Fruit fly (Drosophila melanogaster) whole organism, embryonic: Measurements from ENCODE around the gene CG17752.

Experiments
- Ada2b ChIP-seq: fragments of 200-800 bp; sonication (Bioruptor generic); IDR thresholded peaks from 2 replicates; pipeline ENCODE4 v1.3.6; 2022; ENCODE audit warnings: missing biosample characterization, missing genetic modification characterization
- B-H2 ChIP-seq: fragments of 200-800 bp; sonication (Bioruptor generic); optimal IDR thresholded peaks from 2 replicates; lab custom pipeline; 2018; ENCODE audit warnings: missing biosample characterization, mild to moderate bottlenecking, missing genetic modification characterization
- BtbVII ChIP-seq: fragments of 200-800 bp; sonication (Bioruptor generic); optimal IDR thresholded peaks from 3 replicates; lab custom pipeline; 2017; ENCODE audit warnings: missing biosample characterization, mild to moderate bottlenecking, missing genetic modification characterization
- CG1024 ChIP-seq: fragments of 200-800 bp; sonication (Bioruptor generic); IDR thresholded peaks from 2 replicates; pipeline ENCODE4 v1.3.6; 2022; ENCODE audit warnings: missing biosample characterization, missing genetic modification characterization
- CG1233 ChIP-seq: fragments of 200-800 bp; sonication (Bioruptor generic); optimal IDR thresholded peaks from 4 replicates; lab custom pipeline; 2018; ENCODE audit warnings: missing biosample characterization, mild to moderate bottlenecking, missing genetic modification characterization
- CG12942 ChIP-seq: fragments of 200-800 bp; sonication (Bioruptor generic); optimal IDR thresholded peaks from 3 replicates; lab custom pipeline; 2016; ENCODE audit warnings: missing biosample characterization, missing genetic modification characterization
- CG13296 ChIP-seq: fragments of 200-800 bp; sonication (Bioruptor generic); optimal IDR thresholded peaks from 3 replicates; lab custom pipeline; 2018; ENCODE audit warnings: missing biosample characterization, mild to moderate bottlenecking, missing genetic modification characterization
- CG17359 ChIP-seq: fragments of 200-800 bp; sonication (Bioruptor generic); optimal IDR thresholded peaks from 3 replicates; lab custom pipeline; 2018; ENCODE audit warnings: missing biosample characterization, mild to moderate bottlenecking, missing genetic modification characterization, moderate library complexity
- CG17612 ChIP-seq: fragments of 200-800 bp; sonication (Bioruptor generic); IDR thresholded peaks from 2 replicates; pipeline ENCODE4 v1.3.6; 2022; ENCODE audit warnings: missing biosample characterization, missing genetic modification characterization
- CG4424 ChIP-seq: fragments of 200-800 bp; sonication (Bioruptor generic); optimal IDR thresholded peaks from 3 replicates; lab custom pipeline; 2016; ENCODE audit warnings: missing biosample characterization, missing genetic modification characterization
- CG6272 ChIP-seq: fragments of 200-800 bp; sonication (Bioruptor generic); IDR thresholded peaks from 2 replicates; pipeline ENCODE4 v1.3.6; 2022; ENCODE audit warnings: missing biosample characterization, missing genetic modification characterization
- CG8290 ChIP-seq, 3 experiments: fragments of 200-800 bp; sonication (Bioruptor generic); optimal IDR thresholded peaks; 2 replicates each; lab custom pipeline; 2016 to 2019; ENCODE audit warnings: missing biosample characterization in 3 of 3, missing genetic modification characterization in 3 of 3, mild to moderate bottlenecking in 2 of 3, moderate library complexity in 1 of 3
- CG9727 ChIP-seq: fragments of 200-800 bp; sonication (Bioruptor generic); optimal IDR thresholded peaks from 3 replicates; lab custom pipeline; 2017; ENCODE audit warnings: missing biosample characterization, mild to moderate bottlenecking, missing genetic modification characterization
- CTCF ChIP-seq: fragments of 200-800 bp; sonication (Bioruptor generic); optimal IDR thresholded peaks from 2 replicates; lab custom pipeline; 2017; ENCODE audit warnings: missing biosample characterization, mild to moderate bottlenecking, missing genetic modification characterization, moderate library complexity
- D ChIP-seq, 2 experiments: fragments of 200-800 bp in 1 of 2; fragments of >200 bp in 1 of 2; sonication (Bioruptor generic) in 1 of 2; optimal IDR thresholded peaks; 2 replicates in 1 of 2; 3 replicates in 1 of 2; lab custom pipeline; 2017; ENCODE audit warnings: mild to moderate bottlenecking in 1 of 2, missing biosample characterization in 1 of 2, missing genetic modification characterization in 1 of 2, missing genetic modification reagents in 1 of 2
- Ets65A ChIP-seq: fragments of 200-800 bp; sonication (Bioruptor generic); peaks from one replicate; lab custom pipeline; 2016; ENCODE audit warnings: missing biosample characterization, missing genetic modification characterization
- Fer3 ChIP-seq: fragments of 200-800 bp; sonication (Bioruptor generic); optimal IDR thresholded peaks from 2 replicates; lab custom pipeline; 2018; ENCODE audit warnings: missing biosample characterization, mild to moderate bottlenecking, missing genetic modification characterization, moderate library complexity
- GATAe ChIP-seq: fragments of 200-800 bp; sonication (Bioruptor generic); conservative IDR thresholded peaks from 2 replicates; pipeline ENCODE4 v1.3.6; 2022; ENCODE audit warnings: missing biosample characterization, missing genetic modification characterization
- Hr78 ChIP-seq, 2 experiments: fragments of 200-800 bp in 1 of 2; fragments of >200 bp in 1 of 2; sonication (Bioruptor generic) in 1 of 2; optimal IDR thresholded peaks; 2 replicates each; lab custom pipeline; 2017 to 2019; ENCODE audit warnings: missing biosample characterization in 2 of 2, missing genetic modification characterization in 2 of 2, mild to moderate bottlenecking in 1 of 2, moderate library complexity in 1 of 2
- Optix ChIP-seq: fragments of 200-800 bp; sonication (Bioruptor generic); IDR thresholded peaks from 3 replicates; pipeline ENCODE4 v1.3.6; 2022; ENCODE audit warnings: missing biosample characterization, missing genetic modification characterization
- Sry-β ChIP-seq: fragments of 200-800 bp; sonication (Bioruptor generic); optimal IDR thresholded peaks from 2 replicates; lab custom pipeline; 2018; ENCODE audit warnings: missing biosample characterization, mild to moderate bottlenecking, missing genetic modification characterization, moderate library complexity
- Stat92E ChIP-seq, 3 experiments: fragments of >200 bp in 2 of 3; fragments of 200-800 bp in 1 of 3; sonication (Bioruptor generic) in 1 of 3; optimal IDR thresholded peaks; 2 replicates each; lab custom pipeline; 2017 to 2019; ENCODE audit warnings: missing biosample characterization in 3 of 3, missing genetic modification characterization in 3 of 3, mild to moderate bottlenecking in 1 of 3, moderate library complexity in 1 of 3
- Taf1 ChIP-seq: fragments of 200-800 bp; sonication (Bioruptor generic); IDR thresholded peaks from 2 replicates; pipeline ENCODE4 v1.3.6; 2022; ENCODE audit warnings: missing biosample characterization, missing genetic modification characterization
- abd-A ChIP-seq: fragments of 200-800 bp; sonication (Bioruptor generic); optimal IDR thresholded peaks from 3 replicates; lab custom pipeline; 2019; ENCODE audit warnings: missing biosample characterization, mild to moderate bottlenecking, missing genetic modification characterization, moderate library complexity
- ase ChIP-seq: fragments of 200-800 bp; sonication (Bioruptor generic); IDR thresholded peaks from 3 replicates; pipeline ENCODE4 v1.3.6; 2022; ENCODE audit warnings: missing biosample characterization, missing genetic modification characterization
- ash1 ChIP-seq: fragments of 200-800 bp; sonication (Bioruptor generic); optimal IDR thresholded peaks from 2 replicates; lab custom pipeline; 2018; ENCODE audit warnings: missing biosample characterization, mild to moderate bottlenecking, missing genetic modification characterization
- chif ChIP-seq, 2 experiments: fragments of 200-800 bp; sonication (Bioruptor generic); optimal IDR thresholded peaks; 3 replicates each; lab custom pipeline; 2016; ENCODE audit warnings: missing biosample characterization in 2 of 2, missing genetic modification characterization in 2 of 2
- dati ChIP-seq: fragments of 200-800 bp; sonication (Bioruptor generic); IDR thresholded peaks from 2 replicates; pipeline ENCODE4 v1.3.6; 2022; ENCODE audit warnings: missing biosample characterization, missing genetic modification characterization
- fu2 ChIP-seq: fragments of 200-800 bp; sonication (Bioruptor generic); optimal IDR thresholded peaks from 2 replicates; lab custom pipeline; 2016; ENCODE audit warnings: missing biosample characterization, missing genetic modification characterization
- grn ChIP-seq: fragments of 200-800 bp; sonication (Bioruptor generic); optimal IDR thresholded peaks from 3 replicates; lab custom pipeline; 2017; ENCODE audit warnings: missing biosample characterization, missing genetic modification characterization
- h ChIP-seq: fragments of >200 bp; optimal IDR thresholded peaks from 2 replicates; lab custom pipeline; 2017
- hkb ChIP-seq, 2 experiments: fragments of 200-800 bp in 1 of 2; fragments of >200 bp in 1 of 2; sonication (Bioruptor generic) in 1 of 2; IDR thresholded peaks in 1 of 2; optimal IDR thresholded peaks in 1 of 2; 2 replicates each; pipeline versions ENCODE4 v1.3.6 to Lab custom; 2017 to 2022; ENCODE audit warnings: missing biosample characterization in 1 of 2, missing genetic modification characterization in 1 of 2
- ken ChIP-seq: fragments of 200-800 bp; sonication (Bioruptor generic); IDR thresholded peaks from 3 replicates; pipeline ENCODE4 v1.3.6; 2022; ENCODE audit warnings: missing biosample characterization, missing genetic modification characterization
- klu ChIP-seq: fragments of 200-800 bp; sonication (Bioruptor generic); IDR thresholded peaks from 2 replicates; pipeline ENCODE4 v1.3.6; 2022; ENCODE audit warnings: missing biosample characterization, missing genetic modification characterization
- mld ChIP-seq: fragments of 200-800 bp; sonication (Bioruptor generic); IDR thresholded peaks from 3 replicates; pipeline ENCODE4 v1.3.6; 2022; ENCODE audit warnings: missing biosample characterization, missing genetic modification characterization; ENCODE audit not compliant: partially characterized antibody
- nerfin-1 ChIP-seq: fragments of 200-800 bp; sonication (Bioruptor generic); optimal IDR thresholded peaks from 3 replicates; lab custom pipeline; 2019; ENCODE audit warnings: missing biosample characterization, mild to moderate bottlenecking, missing genetic modification characterization, moderate library complexity
- pb ChIP-seq: fragments of 200-800 bp; sonication (Bioruptor generic); optimal IDR thresholded peaks from 3 replicates; lab custom pipeline; 2016; ENCODE audit warnings: missing biosample characterization, missing genetic modification characterization
- pfk ChIP-seq: fragments of 200-800 bp; sonication (Bioruptor generic); optimal IDR thresholded peaks from 2 replicates; lab custom pipeline; 2018; ENCODE audit warnings: missing biosample characterization, mild to moderate bottlenecking, missing genetic modification characterization, moderate library complexity
- pita ChIP-seq: fragments of 200-800 bp; sonication (Bioruptor generic); optimal IDR thresholded peaks from 2 replicates; lab custom pipeline; 2017; ENCODE audit warnings: missing biosample characterization, mild to moderate bottlenecking, missing genetic modification characterization
- prd ChIP-seq, 3 experiments: fragments of >200 bp in 2 of 3; fragments of 200-800 bp in 1 of 3; sonication (Bioruptor generic) in 1 of 3; optimal IDR thresholded peaks in 2 of 3; IDR thresholded peaks in 1 of 3; 2 replicates in 2 of 3; 3 replicates in 1 of 3; pipeline versions ENCODE4 v1.3.6 to Lab custom; 2017 to 2022; ENCODE audit warnings: missing biosample characterization in 1 of 3, missing genetic modification characterization in 1 of 3
- psq ChIP-seq: fragments of 200-800 bp; sonication (Bioruptor generic); optimal IDR thresholded peaks from 2 replicates; lab custom pipeline; 2017; ENCODE audit warnings: missing biosample characterization, missing genetic modification characterization
- schlank ChIP-seq: fragments of 200-800 bp; sonication (Bioruptor generic); optimal IDR thresholded peaks from 2 replicates; lab custom pipeline; 2018; ENCODE audit warnings: missing biosample characterization, mild to moderate bottlenecking, missing genetic modification characterization
- scrt ChIP-seq: fragments of 200-800 bp; sonication (Bioruptor generic); optimal IDR thresholded peaks from 2 replicates; lab custom pipeline; 2018; ENCODE audit warnings: missing biosample characterization, mild to moderate bottlenecking, missing genetic modification characterization, moderate library complexity
- sd ChIP-seq: fragments of 200-800 bp; sonication (Bioruptor generic); optimal IDR thresholded peaks from 3 replicates; lab custom pipeline; 2018; ENCODE audit warnings: missing biosample characterization, mild to moderate bottlenecking, missing genetic modification characterization, moderate library complexity
- slp2 ChIP-seq: fragments of 200-800 bp; sonication (Bioruptor generic); optimal IDR thresholded peaks from 2 replicates; lab custom pipeline; 2016; ENCODE audit warnings: missing biosample characterization, missing genetic modification characterization
- sob ChIP-seq: fragments of 200-800 bp; sonication (Bioruptor generic); IDR thresholded peaks from 2 replicates; pipeline ENCODE4 v1.3.6; 2022; ENCODE audit warnings: missing biosample characterization, missing genetic modification characterization
- tgo ChIP-seq: fragments of 200-800 bp; sonication (Bioruptor generic); IDR thresholded peaks from 3 replicates; pipeline ENCODE4 v1.3.6; 2022; ENCODE audit warnings: missing biosample characterization, missing genetic modification characterization
- tna ChIP-seq: fragments of 200-800 bp; sonication (Bioruptor generic); IDR thresholded peaks from 2 replicates; pipeline ENCODE4 v1.3.6; 2022; ENCODE audit warnings: missing biosample characterization, missing genetic modification characterization; ENCODE audit not compliant: partially characterized antibody
- tup ChIP-seq: fragments of 200-800 bp; sonication (Bioruptor generic); optimal IDR thresholded peaks from 2 replicates; lab custom pipeline; 2016; ENCODE audit warnings: missing biosample characterization, mild to moderate bottlenecking, missing genetic modification characterization, moderate library complexity
- vnd ChIP-seq: fragments of 200-800 bp; sonication (Bioruptor generic); IDR thresholded peaks from 3 replicates; pipeline ENCODE4 v1.3.6; 2022; ENCODE audit warnings: missing biosample characterization, missing genetic modification characterization; ENCODE audit not compliant: partially characterized antibody

CG17752 gene

DNA sequence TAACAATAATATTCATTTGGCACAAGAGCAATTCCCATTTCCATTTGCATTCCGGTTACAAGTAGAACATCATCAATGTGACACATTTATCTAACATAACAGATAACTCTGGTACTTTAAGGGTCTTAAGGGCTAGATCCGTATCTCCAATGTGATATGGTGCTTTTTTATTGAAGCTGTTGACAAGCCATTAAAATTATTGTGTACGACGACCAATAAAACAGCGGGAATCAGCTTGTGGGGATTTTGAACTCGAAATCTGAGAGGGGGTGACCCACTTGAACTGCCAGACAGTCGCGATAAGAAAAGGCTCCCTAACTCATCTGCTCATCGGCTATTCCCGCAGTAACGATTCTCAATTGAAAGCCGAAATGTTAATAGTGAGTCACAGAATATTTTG lies 38.8 kb upstream of the CG17752 start (continued):
- no peak for TF ChIP-seq slp2 (GFP tag; lab: Kevin White, UChicago)
- no peak for TF ChIP-seq nerfin-1
- TF ChIP-seq CG17612 (GFP tag; lab: Robert Waterston, UW): no peak
- TF ChIP-seq scrt (GFP tag; lab: Kevin White, UChicago): no peak
- TF ChIP-seq mld (GFP tag; lab: Robert Waterston, UW): no peak
- no peak for TF ChIP-seq ase (GFP tag; lab: Robert Waterston, UW)
- no peak for TF ChIP-seq Taf1 (GFP tag; lab: Robert Waterston, UW)
- TF ChIP-seq vnd: no peak
- no peak for TF ChIP-seq tna (GFP tag; lab: Robert Waterston, UW)
- no peak for TF ChIP-seq ash1
- no peak for TF ChIP-seq Stat92E (GFP tag; optimal IDR thresholded peaks at IDR 0.05; lab: Kevin White, UChicago)
- no peak for TF ChIP-seq Ets65A (GFP tag; lab: Kevin White, UChicago)
- TF ChIP-seq BtbVII (GFP tag; lab: Kevin White, UChicago): peak; percentile 18
- peak; percentile 46 for TF ChIP-seq CG13296 (GFP tag; lab: Kevin White, UChicago)
- TF ChIP-seq h (lab: Kevin White, UChicago): no peak
- no peak for TF ChIP-seq CTCF (GFP tag; lab: Kevin White, UChicago)
- TF ChIP-seq pita (GFP tag; lab: Kevin White, UChicago): no peak
- TF ChIP-seq dati (GFP tag; lab: Robert Waterston, UW): no peak
- TF ChIP-seq CG12942: no peak
- peak; percentile 47 for TF ChIP-seq sd (tag; lab: Kevin White, UChicago)
- TF ChIP-seq B-H2 (GFP tag; lab: Kevin White, UChicago): peak; percentile 18
- TF ChIP-seq schlank: no peak
- no peak for TF ChIP-seq prd (optimal IDR thresholded peaks at IDR 0.05; lab: Kevin White, UChicago)
- no peak for TF ChIP-seq prd (GFP tag; IDR thresholded peaks at IDR 0.05; lab: Robert Waterston, UW)
- TF ChIP-seq CG9727 (GFP tag; lab: Kevin White, UChicago): no peak
- no peak for TF ChIP-seq CG17359 (tag; lab: Kevin White, UChicago)
- TF ChIP-seq CG8290 (GFP tag; optimal IDR thresholded peaks at IDR 0.05; lab: Kevin White, UChicago): no peak
- peak in 1 of 2 experiments; percentile 30 for TF ChIP-seq CG8290 (tag; optimal IDR thresholded peaks at IDR 0.05; lab: Kevin White, UChicago)
- TF ChIP-seq chif (GFP tag; optimal IDR thresholded peaks at IDR 0.05; lab: Kevin White, UChicago): no peak
- TF ChIP-seq CG1024 (GFP tag; lab: Robert Waterston, UW): no peak
- peak; percentile 63 for TF ChIP-seq grn
- no peak for TF ChIP-seq D (optimal IDR thresholded peaks at IDR 0.05; lab: Kevin White, UChicago)
- TF ChIP-seq D (GFP tag; optimal IDR thresholded peaks at IDR 0.05; lab: Kevin White, UChicago): no peak
- TF ChIP-seq Sry-β (GFP tag; lab: Kevin White, UChicago): no peak
- TF ChIP-seq psq: no peak
- no peak for TF ChIP-seq CG1233 (GFP tag; lab: Kevin White, UChicago)
- TF ChIP-seq tgo (GFP tag; lab: Robert Waterston, UW): no peak
- no peak for TF ChIP-seq Ada2b (GFP tag; lab: Robert Waterston, UW)
- TF ChIP-seq CG6272: no peak
- no peak for TF ChIP-seq GATAe (GFP tag; lab: Robert Waterston, UW)
- no peak for TF ChIP-seq Optix (GFP tag; lab: Robert Waterston, UW)
- TF ChIP-seq CG4424 (GFP tag; lab: Kevin White, UChicago): no peak
- TF ChIP-seq fu2 (GFP tag; lab: Kevin White, UChicago): no peak
- TF ChIP-seq sob: 0 out of 2 replicates have a peak, but pooled peaks have one; percentile 7
- peak in 1 of 2 experiments; percentile 86 for TF ChIP-seq Hr78 (GFP tag; optimal IDR thresholded peaks at IDR 0.05; lab: Kevin White, UChicago)
- TF ChIP-seq abd-A (tag; lab: Kevin White, UChicago): peak; percentile 63
- TF ChIP-seq pb: no peak
- TF ChIP-seq tup (GFP tag; lab: Kevin White, UChicago): no peak
- no peak for TF ChIP-seq pfk (GFP tag; lab: Kevin White, UChicago)
- TF ChIP-seq klu (GFP tag; lab: Robert Waterston, UW): no peak
- TF ChIP-seq hkb (optimal IDR thresholded peaks at IDR 0.05; lab: Kevin White, UChicago): no peak
- TF ChIP-seq hkb (GFP tag; IDR thresholded peaks at IDR 0.05; lab: Robert Waterston, UW): no peak
- no peak for TF ChIP-seq Fer3 (tag; lab: Kevin White, UChicago)
- TF ChIP-seq ken (GFP tag; lab: Robert Waterston, UW): no peak
